Worm (Caenorhabditis elegans) whole organism, L4 larva: ENCODE results near the gene C13C4.7.

Source experiments
- daf-12 ChIP-seq: fragments of 150-350 bp; optimal IDR thresholded peaks from 2 replicates; lab custom pipeline; 2014; ENCODE audit warnings: missing biosample characterization, missing genetic modification reagents, missing genetic modification characterization
- mes-2 ChIP-seq: sonication (generic microtip); optimal IDR thresholded peaks from 2 replicates; lab custom pipeline; 2016; ENCODE audit warnings: missing genotype, mild to moderate bottlenecking, missing genetic modification characterization, missing compliant biosample characterization; ENCODE audit not compliant: poor library complexity, severe bottlenecking
- nhr-76 ChIP-seq: fragments of 150-350 bp; optimal IDR thresholded peaks from 2 replicates; lab custom pipeline; 2014; ENCODE audit warnings: missing biosample characterization, missing genetic modification characterization

- TF ChIP-seq nhr-76 (no peak), daf-12 (tag; lab: Kevin White, UChicago) (no peak), mes-2 (tag; lab: Kevin White, UChicago) (no peak)
Observed at ce11 chrV:12082932-12083331, 37.3 kb downstream of the C13C4.7 start, which contains the start of gene R07B7.10.
